Fruit fly (Drosophila melanogaster) whole organism, embryonic: ENCODE measurements around the gene CG6733.

Experiments used
- CG10321 ChIP-seq: fragments of 200-800 bp; sonication (Bioruptor generic); IDR thresholded peaks from 2 replicates; pipeline ENCODE4 v1.3.6; 2022; ENCODE audit warnings: missing biosample characterization, missing genetic modification characterization
- CG10366 ChIP-seq: fragments of 200-800 bp; sonication (Bioruptor generic); IDR thresholded peaks from 2 replicates; pipeline ENCODE4 v1.3.6; 2022; ENCODE audit warnings: missing biosample characterization, missing genetic modification characterization
- CG11247 ChIP-seq: fragments of 200-800 bp; sonication (Bioruptor generic); IDR thresholded peaks from 2 replicates; pipeline ENCODE4 v1.3.6; 2022; ENCODE audit warnings: missing biosample characterization, missing genetic modification characterization
- CG12155 ChIP-seq: fragments of 200-800 bp; sonication (Bioruptor generic); optimal IDR thresholded peaks from 3 replicates; lab custom pipeline; 2016; ENCODE audit warnings: missing biosample characterization, missing genetic modification characterization
- CG12219 ChIP-seq: fragments of 200-800 bp; sonication (Bioruptor generic); optimal IDR thresholded peaks from 3 replicates; lab custom pipeline; 2018; ENCODE audit warnings: missing biosample characterization, mild to moderate bottlenecking, missing genetic modification characterization
- CG12744 ChIP-seq: fragments of 200-800 bp; sonication (Bioruptor generic); optimal IDR thresholded peaks from 2 replicates; lab custom pipeline; 2016; ENCODE audit warnings: missing biosample characterization, missing genetic modification characterization
- CG13894 ChIP-seq: fragments of 200-800 bp; sonication (Bioruptor generic); optimal IDR thresholded peaks from 3 replicates; lab custom pipeline; 2018; ENCODE audit warnings: missing biosample characterization, mild to moderate bottlenecking, missing genetic modification characterization, moderate library complexity
- CG15514 ChIP-seq: fragments of 200-800 bp; sonication (Bioruptor generic); optimal IDR thresholded peaks from 3 replicates; lab custom pipeline; 2017; ENCODE audit warnings: missing biosample characterization, missing genetic modification characterization, mild to moderate bottlenecking, moderate library complexity, missing genetic modification reagents
- CG17361 ChIP-seq: fragments of 200-800 bp; sonication (Bioruptor generic); IDR thresholded peaks from 3 replicates; pipeline ENCODE4 v1.3.6; 2022; ENCODE audit warnings: missing biosample characterization, missing genetic modification characterization
- CG17829 ChIP-seq: fragments of 200-800 bp; optimal IDR thresholded peaks from 2 replicates; lab custom pipeline; 2019; ENCODE audit warnings: missing biosample characterization, mild to moderate bottlenecking, missing genetic modification characterization, moderate library complexity
- CG18262 ChIP-seq: fragments of 200-800 bp; optimal IDR thresholded peaks from 3 replicates; lab custom pipeline; 2019; ENCODE audit warnings: missing biosample characterization, mild to moderate bottlenecking, missing genetic modification characterization, moderate library complexity
- CG31365 ChIP-seq: fragments of 200-800 bp; sonication (Bioruptor generic); optimal IDR thresholded peaks from 2 replicates; lab custom pipeline; 2018; ENCODE audit warnings: missing biosample characterization, mild to moderate bottlenecking, missing genetic modification characterization
- CG3163 ChIP-seq: fragments of 200-800 bp; sonication (Bioruptor generic); optimal IDR thresholded peaks from 3 replicates; lab custom pipeline; 2016; ENCODE audit warnings: missing biosample characterization, missing genetic modification characterization
- CG34422 ChIP-seq: fragments of 200-800 bp; sonication (Bioruptor generic); IDR thresholded peaks from 3 replicates; pipeline ENCODE4 v1.3.6; 2022; ENCODE audit warnings: missing biosample characterization, missing genetic modification characterization
- CG3995 ChIP-seq: fragments of 200-800 bp; sonication (Bioruptor generic); optimal IDR thresholded peaks from 3 replicates; lab custom pipeline; 2016; ENCODE audit warnings: missing biosample characterization, missing genetic modification characterization
- CG4404 ChIP-seq: fragments of 200-800 bp; sonication (Bioruptor generic); IDR thresholded peaks from 2 replicates; pipeline ENCODE4 v1.3.6; 2022; ENCODE audit warnings: missing biosample characterization, missing genetic modification characterization
- CG6272 ChIP-seq: fragments of 200-800 bp; sonication (Bioruptor generic); IDR thresholded peaks from 2 replicates; pipeline ENCODE4 v1.3.6; 2022; ENCODE audit warnings: missing biosample characterization, missing genetic modification characterization
- CG6683 ChIP-seq: fragments of 200-800 bp; sonication (Bioruptor generic); optimal IDR thresholded peaks from 2 replicates; lab custom pipeline; 2017; ENCODE audit warnings: missing biosample characterization, mild to moderate bottlenecking, missing genetic modification characterization, missing genetic modification reagents
- CG6689 ChIP-seq: fragments of 200-800 bp; sonication (Bioruptor generic); IDR thresholded peaks from 2 replicates; pipeline ENCODE4 v1.3.6; 2022; ENCODE audit warnings: missing biosample characterization, missing genetic modification characterization
- CG9817 ChIP-seq: fragments of 200-800 bp; sonication (Bioruptor generic); optimal IDR thresholded peaks from 2 replicates; lab custom pipeline; 2018; ENCODE audit warnings: missing biosample characterization, mild to moderate bottlenecking, missing genetic modification characterization, moderate library complexity
- CG9932 ChIP-seq: fragments of 200-800 bp; sonication (Bioruptor generic); IDR thresholded peaks from 2 replicates; pipeline ENCODE4 v1.3.6; 2022; ENCODE audit warnings: missing biosample characterization, missing genetic modification characterization
- Camta ChIP-seq: fragments of 200-800 bp; sonication (Bioruptor generic); optimal IDR thresholded peaks from 2 replicates; lab custom pipeline; 2016; ENCODE audit warnings: missing biosample characterization, missing genetic modification characterization
- D19A ChIP-seq: fragments of 200-800 bp; optimal IDR thresholded peaks from 3 replicates; lab custom pipeline; 2019; ENCODE audit warnings: missing biosample characterization, mild to moderate bottlenecking, missing genetic modification characterization, moderate library complexity
- Deaf1 ChIP-seq: fragments of 200-800 bp; optimal IDR thresholded peaks from 3 replicates; lab custom pipeline; 2019; ENCODE audit warnings: missing biosample characterization, mild to moderate bottlenecking, missing genetic modification characterization, moderate library complexity
- Dek ChIP-seq: fragments of 200-800 bp; sonication (Bioruptor generic); optimal IDR thresholded peaks from 3 replicates; lab custom pipeline; 2019; ENCODE audit warnings: missing biosample characterization, mild to moderate bottlenecking, missing genetic modification characterization, moderate library complexity
- Doc2 ChIP-seq: fragments of 200-800 bp; sonication (Bioruptor generic); IDR thresholded peaks from 2 replicates; pipeline ENCODE4 v1.3.6; 2022; ENCODE audit warnings: missing biosample characterization, missing genetic modification characterization
- Hr39 ChIP-seq: fragments of >200 bp; optimal IDR thresholded peaks from 2 replicates; lab custom pipeline; 2017
- MTF-1 ChIP-seq: fragments of 200-800 bp; sonication (Bioruptor generic); optimal IDR thresholded peaks from 2 replicates; lab custom pipeline; 2018; ENCODE audit warnings: missing biosample characterization, mild to moderate bottlenecking, missing genetic modification characterization, borderline replicate concordance
- Ptx1 ChIP-seq: fragments of 200-800 bp; sonication (Bioruptor generic); IDR thresholded peaks from 2 replicates; pipeline ENCODE4 v1.3.6; 2022; ENCODE audit warnings: missing biosample characterization, missing genetic modification characterization
- ase ChIP-seq: fragments of 200-800 bp; sonication (Bioruptor generic); IDR thresholded peaks from 3 replicates; pipeline ENCODE4 v1.3.6; 2022; ENCODE audit warnings: missing biosample characterization, missing genetic modification characterization
- bbx ChIP-seq: fragments of 200-800 bp; sonication (Bioruptor generic); IDR thresholded peaks from 2 replicates; pipeline ENCODE4 v1.3.6; 2022; ENCODE audit warnings: missing biosample characterization, missing genetic modification characterization; ENCODE audit not compliant: partially characterized antibody
- cg ChIP-seq: fragments of 200-800 bp; sonication (Bioruptor generic); optimal IDR thresholded peaks from 3 replicates; lab custom pipeline; 2019; ENCODE audit warnings: missing biosample characterization, mild to moderate bottlenecking, missing genetic modification characterization, moderate library complexity
- chif ChIP-seq, 2 experiments: fragments of 200-800 bp; sonication (Bioruptor generic); optimal IDR thresholded peaks; 3 replicates each; lab custom pipeline; 2016; ENCODE audit warnings: missing biosample characterization in 2 of 2, missing genetic modification characterization in 2 of 2
- chm ChIP-seq: fragments of 200-800 bp; sonication (Bioruptor generic); IDR thresholded peaks from 2 replicates; pipeline ENCODE4 v1.3.6; 2022; ENCODE audit warnings: missing biosample characterization, missing genetic modification characterization
- corto ChIP-seq: fragments of 200-800 bp; sonication (Bioruptor generic); optimal IDR thresholded peaks from 2 replicates; lab custom pipeline; 2016; ENCODE audit warnings: missing biosample characterization, mild to moderate bottlenecking, missing genetic modification characterization, moderate library complexity
- esg ChIP-seq: fragments of 200-800 bp; sonication (Bioruptor generic); conservative IDR thresholded peaks from 2 replicates; pipeline ENCODE4 v1.3.6; 2022; ENCODE audit warnings: missing biosample characterization, missing genetic modification characterization
- fd102C ChIP-seq: fragments of 200-800 bp; sonication (Bioruptor generic); optimal IDR thresholded peaks from 2 replicates; lab custom pipeline; 2018; ENCODE audit warnings: missing biosample characterization, mild to moderate bottlenecking, missing genetic modification characterization, moderate library complexity
- gcm2 ChIP-seq: fragments of 200-800 bp; sonication (Bioruptor generic); optimal IDR thresholded peaks from 2 replicates; lab custom pipeline; 2016; ENCODE audit warnings: missing biosample characterization, missing genetic modification characterization
- hbn ChIP-seq: fragments of 200-800 bp; sonication (Bioruptor generic); IDR thresholded peaks from 2 replicates; pipeline ENCODE4 v1.3.6; 2022; ENCODE audit warnings: missing biosample characterization, missing genetic modification characterization; ENCODE audit not compliant: partially characterized antibody
- hkb ChIP-seq, 2 experiments: fragments of 200-800 bp in 1 of 2; fragments of >200 bp in 1 of 2; sonication (Bioruptor generic) in 1 of 2; IDR thresholded peaks in 1 of 2; optimal IDR thresholded peaks in 1 of 2; 2 replicates each; pipeline versions ENCODE4 v1.3.6 to Lab custom; 2017 to 2022; ENCODE audit warnings: missing biosample characterization in 1 of 2, missing genetic modification characterization in 1 of 2
- kah ChIP-seq: fragments of 200-800 bp; sonication (Bioruptor generic); optimal IDR thresholded peaks from 2 replicates; lab custom pipeline; 2018; ENCODE audit warnings: missing biosample characterization, mild to moderate bottlenecking, missing genetic modification characterization
- kay ChIP-seq: fragments of 200-800 bp; sonication (Bioruptor generic); optimal IDR thresholded peaks from 2 replicates; lab custom pipeline; 2016; ENCODE audit warnings: missing biosample characterization, missing genetic modification characterization
- mam ChIP-seq: fragments of 200-800 bp; sonication (Bioruptor generic); optimal IDR thresholded peaks from 3 replicates; lab custom pipeline; 2016; ENCODE audit warnings: missing biosample characterization, missing genetic modification characterization
- pfk ChIP-seq: fragments of 200-800 bp; sonication (Bioruptor generic); optimal IDR thresholded peaks from 2 replicates; lab custom pipeline; 2018; ENCODE audit warnings: missing biosample characterization, mild to moderate bottlenecking, missing genetic modification characterization, moderate library complexity
- pnt ChIP-seq: fragments of 200-800 bp; sonication (Bioruptor generic); optimal IDR thresholded peaks from 3 replicates; lab custom pipeline; 2016; ENCODE audit warnings: missing biosample characterization, missing genetic modification characterization
- pros ChIP-seq: fragments of 200-800 bp; sonication (Bioruptor generic); optimal IDR thresholded peaks from 3 replicates; lab custom pipeline; 2019; ENCODE audit warnings: missing biosample characterization, mild to moderate bottlenecking, missing genetic modification characterization, moderate library complexity
- sens ChIP-seq: fragments of 200-800 bp; sonication (Bioruptor generic); peaks from one replicate; lab custom pipeline; 2016; ENCODE audit warnings: missing biosample characterization, missing genetic modification characterization
- sim ChIP-seq: fragments of 200-800 bp; sonication (Bioruptor generic); IDR thresholded peaks from 2 replicates; pipeline ENCODE4 v1.3.6; 2022; ENCODE audit warnings: missing biosample characterization, missing genetic modification characterization
- sisA ChIP-seq: fragments of 200-800 bp; sonication (Bioruptor generic); IDR thresholded peaks from 2 replicates; pipeline ENCODE4 v1.3.6; 2022; ENCODE audit warnings: missing biosample characterization, missing genetic modification characterization
- so ChIP-seq: fragments of 200-800 bp; sonication (Bioruptor generic); IDR thresholded peaks from 3 replicates; pipeline ENCODE4 v1.3.6; 2022; ENCODE audit warnings: missing biosample characterization, missing genetic modification characterization
- tgo ChIP-seq: fragments of 200-800 bp; sonication (Bioruptor generic); IDR thresholded peaks from 3 replicates; pipeline ENCODE4 v1.3.6; 2022; ENCODE audit warnings: missing biosample characterization, missing genetic modification characterization

The CG6733 gene

DNA sequence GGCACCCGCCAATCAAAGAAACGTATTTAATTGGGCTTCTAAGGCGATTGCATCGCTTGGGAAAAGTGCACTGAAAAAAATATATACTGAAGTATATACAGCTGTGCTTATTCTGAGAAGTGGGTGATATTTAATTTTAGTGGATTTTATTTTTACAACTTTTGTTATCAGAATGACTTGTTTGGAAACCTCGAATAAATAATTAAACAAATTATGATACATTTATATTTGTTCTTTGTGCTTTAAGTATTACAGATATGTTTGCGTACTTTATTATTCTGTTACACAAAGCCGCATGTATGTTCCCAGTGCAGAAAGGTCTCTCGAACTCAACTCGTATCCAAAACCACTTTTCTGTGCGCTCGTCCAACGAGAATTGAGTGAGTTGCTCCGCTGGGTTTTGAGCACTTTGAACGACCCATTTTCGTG, 48.8 kb upstream of the CG6733 start (continued):
- TF ChIP-seq CG9817 (tag; lab: Kevin White, UChicago) (peak; percentile 63), CG9932 (peak; percentile 47; the same call in 1 of the 2 replicates), tgo (GFP tag; lab: Robert Waterston, UW) (peak; percentile 75), CG3995 (GFP tag; lab: Kevin White, UChicago) (no peak), CG18262 (peak; percentile 85), CG6683 (GFP tag; lab: Kevin White, UChicago) (peak; percentile 43), Camta (GFP tag; lab: Kevin White, UChicago) (peak; percentile 21), CG15514 (peak; percentile 42), CG12219 (GFP tag; lab: Kevin White, UChicago) (peak; percentile 58), chm (GFP tag; lab: Robert Waterston, UW) (no peak), pnt (peak; percentile 21), CG6689 (GFP tag; lab: Robert Waterston, UW) (peak; percentile 73), so (GFP tag; lab: Robert Waterston, UW) (peak; percentile 57; the same call in 1 of the 3 replicates), sisA (GFP tag; lab: Robert Waterston, UW) (peak; percentile 58), pfk (GFP tag; lab: Kevin White, UChicago) (no peak), Doc2 (GFP tag; lab: Robert Waterston, UW) (no peak), cg (GFP tag; lab: Kevin White, UChicago) (no peak), Hr39 (lab: Kevin White, UChicago) (no peak), fd102C (no peak), bbx (GFP tag; lab: Robert Waterston, UW) (no peak), CG17361 (peak; percentile 92), CG10321 (GFP tag; lab: Robert Waterston, UW) (no peak), Dek (tag; lab: Kevin White, UChicago) (peak; percentile 63), Deaf1 (tag; lab: Kevin White, UChicago) (peak; percentile 57), CG12744 (GFP tag; lab: Kevin White, UChicago) (no peak), sim (GFP tag; lab: Robert Waterston, UW) (no peak), CG12155 (GFP tag; lab: Kevin White, UChicago) (peak; percentile 37), hkb (optimal IDR thresholded peaks at IDR 0.05; lab: Kevin White, UChicago) (no peak), hkb (GFP tag; IDR thresholded peaks at IDR 0.05; lab: Robert Waterston, UW) (peak; percentile 57), corto (GFP tag; lab: Kevin White, UChicago) (no peak), CG3163 (GFP tag; lab: Kevin White, UChicago) (no peak), CG31365 (tag; lab: Kevin White, UChicago) (no peak), pros (GFP tag; lab: Kevin White, UChicago) (peak; percentile 84), CG6272 (GFP tag; lab: Robert Waterston, UW) (no peak; the same call in 1 of the 2 replicates), CG4404 (GFP tag; lab: Robert Waterston, UW) (0 out of 2 replicates have a peak, but pooled peaks have one; percentile 23), CG13894 (no peak), hbn (no peak), CG34422 (GFP tag; lab: Robert Waterston, UW) (peak; percentile 58; the same call in 2 of the 3 replicates), CG17829 (tag; lab: Kevin White, UChicago) (peak; percentile 78), CG11247 (GFP tag; lab: Robert Waterston, UW) (0 out of 2 replicates have a peak, but pooled peaks have one; percentile 12), MTF-1 (GFP tag; lab: Kevin White, UChicago) (no peak), kay (GFP tag; lab: Kevin White, UChicago) (peak; percentile 50), D19A (tag; lab: Kevin White, UChicago) (peak; percentile 70), Ptx1 (GFP tag; lab: Robert Waterston, UW) (peak; percentile 76), sens (GFP tag; lab: Kevin White, UChicago) (peak; percentile 91), kah (GFP tag; lab: Kevin White, UChicago) (no peak), CG10366 (GFP tag; lab: Robert Waterston, UW) (peak; percentile 33; the same call in 1 of the 2 replicates), gcm2 (GFP tag; lab: Kevin White, UChicago) (no peak), esg (GFP tag; lab: Robert Waterston, UW) (peak; percentile 60), chif (GFP tag; optimal IDR thresholded peaks at IDR 0.05; lab: Kevin White, UChicago) (peak; percentile 15 to 49), ase (peak; percentile 56; the same call in 2 of the 3 replicates), mam (peak; percentile 32)
